Fruit fly (Drosophila melanogaster) whole organism, prepupa: ENCODE data around the gene CG5445.

ENCODE experiments used
- CG10631 ChIP-seq: fragments of 200-800 bp; sonication (Bioruptor generic); optimal IDR thresholded peaks from 2 replicates; lab custom pipeline; 2016; ENCODE audit warnings: missing biosample characterization, missing genetic modification characterization
- CG10669 ChIP-seq: fragments of 200-800 bp; sonication (Bioruptor generic); optimal IDR thresholded peaks from 3 replicates; lab custom pipeline; 2018; ENCODE audit warnings: missing biosample characterization, mild to moderate bottlenecking, missing genetic modification characterization, moderate library complexity
- CG11294 ChIP-seq: fragments of 200-800 bp; sonication (Bioruptor generic); IDR thresholded peaks from 2 replicates; pipeline ENCODE4 v1.3.6; 2022; ENCODE audit warnings: missing biosample characterization, missing genetic modification characterization
- CG11762 ChIP-seq: fragments of 200-800 bp; sonication (Bioruptor generic); optimal IDR thresholded peaks from 3 replicates; lab custom pipeline; 2016; ENCODE audit warnings: missing biosample characterization, missing genetic modification characterization; ENCODE audit not compliant: insufficient read depth
- CG6792 ChIP-seq: fragments of 200-800 bp; sonication (Bioruptor generic); optimal IDR thresholded peaks from 3 replicates; lab custom pipeline; 2016; ENCODE audit warnings: missing biosample characterization, missing genetic modification characterization
- CG6854 ChIP-seq: fragments of 200-800 bp; sonication (Bioruptor generic); optimal IDR thresholded peaks from 2 replicates; lab custom pipeline; 2017; ENCODE audit warnings: missing biosample characterization, mild to moderate bottlenecking, missing genetic modification characterization
- CG8632 ChIP-seq: fragments of 200-800 bp; sonication (Bioruptor generic); optimal IDR thresholded peaks from 3 replicates; lab custom pipeline; 2016; ENCODE audit warnings: missing biosample characterization, missing genetic modification characterization
- Ets96B ChIP-seq: fragments of 200-800 bp; optimal IDR thresholded peaks from 2 replicates; lab custom pipeline; 2019; ENCODE audit warnings: missing biosample characterization, mild to moderate bottlenecking, missing genetic modification characterization, moderate library complexity
- OdsH ChIP-seq: fragments of 200-800 bp; sonication (Bioruptor generic); optimal IDR thresholded peaks from 3 replicates; lab custom pipeline; 2016; ENCODE audit warnings: missing biosample characterization, missing genetic modification characterization
- Sox102F ChIP-seq: fragments of 200-800 bp; sonication (Bioruptor generic); optimal IDR thresholded peaks from 2 replicates; lab custom pipeline; 2016; ENCODE audit warnings: missing biosample characterization, mild to moderate bottlenecking, missing genetic modification characterization
- fd85E ChIP-seq: fragments of 200-800 bp; sonication (Bioruptor generic); optimal IDR thresholded peaks from 3 replicates; lab custom pipeline; 2016; ENCODE audit warnings: missing biosample characterization, missing genetic modification characterization
- spab ChIP-seq: fragments of 200-800 bp; sonication (Bioruptor generic); optimal IDR thresholded peaks from 2 replicates; lab custom pipeline; 2017; ENCODE audit warnings: missing biosample characterization, mild to moderate bottlenecking, missing genetic modification characterization, missing genetic modification reagents

- no peak for TF ChIP-seq fd85E (GFP tag; lab: Kevin White, UChicago)
- TF ChIP-seq OdsH (GFP tag; lab: Kevin White, UChicago): no peak
- TF ChIP-seq CG8632 (GFP tag; lab: Kevin White, UChicago): no peak
- no peak for TF ChIP-seq Ets96B
- no peak for TF ChIP-seq CG11762
- TF ChIP-seq CG6792 (GFP tag; lab: Kevin White, UChicago): no peak
- TF ChIP-seq Sox102F (GFP tag; lab: Kevin White, UChicago): no peak
- no peak for TF ChIP-seq CG6854 (GFP tag; lab: Kevin White, UChicago)
- no peak for TF ChIP-seq CG10669 (GFP tag; lab: Kevin White, UChicago)
- no peak for TF ChIP-seq CG11294 (GFP tag; lab: Robert Waterston, UW)
- TF ChIP-seq CG10631 (GFP tag; lab: Kevin White, UChicago): no peak
- TF ChIP-seq spab (GFP tag; lab: Kevin White, UChicago): no peak
These were observed 49.7 kb upstream of the CG5445 start, which contains the start of gene f for dm6 chrX:17232642-17233041.
